Worm (Caenorhabditis elegans) whole organism, L3 larva: ENCODE data around the gene C26E6.12.

Experiments used
- elt-1 ChIP-seq: fragments of 150-350 bp; optimal IDR thresholded peaks from 2 replicates; lab custom pipeline; 2014; ENCODE audit warnings: missing biosample characterization, missing genetic modification characterization
- fos-1 ChIP-seq: fragments of 150-350 bp; optimal IDR thresholded peaks from 2 replicates; lab custom pipeline; 2014; ENCODE audit warnings: missing biosample characterization, missing genetic modification characterization
- nhr-12 ChIP-seq: fragments of 150-350 bp; optimal IDR thresholded peaks from 2 replicates; lab custom pipeline; 2014; ENCODE audit warnings: missing biosample characterization, missing genetic modification characterization
- nhr-28 ChIP-seq: fragments of 150-350 bp; optimal IDR thresholded peaks from 2 replicates; lab custom pipeline; 2014; ENCODE audit warnings: missing biosample characterization, missing genetic modification characterization
- snpc-4 ChIP-seq: fragments of 150-350 bp; optimal IDR thresholded peaks from 2 replicates; lab custom pipeline; 2014; ENCODE audit warnings: missing biosample characterization, missing genetic modification characterization

DNA sequence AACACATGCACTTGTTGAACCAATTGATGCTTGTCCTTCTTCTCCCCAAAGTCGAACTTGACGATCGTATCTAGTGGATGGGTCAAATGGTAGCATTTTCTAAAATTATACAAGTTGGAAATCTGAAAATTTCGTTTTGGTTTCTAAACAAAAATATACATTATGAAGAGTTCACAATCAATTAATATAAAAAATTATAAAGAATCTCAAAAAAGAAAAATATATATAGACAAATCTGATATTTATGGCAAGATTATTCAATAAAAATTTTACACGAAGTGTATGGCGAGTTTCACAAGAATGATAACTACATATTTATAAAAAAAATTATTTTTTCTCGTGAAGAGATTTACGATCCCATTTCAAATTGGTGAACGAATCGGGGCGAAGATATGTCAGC is 11.8 kb downstream of the C26E6.12 start, which contains the start of gene ula-1:
- TF ChIP-seq nhr-12 (tag; lab: Kevin White, UChicago) (no peak), elt-1 (tag; lab: Kevin White, UChicago) (no peak), fos-1 (tag; lab: Kevin White, UChicago) (no peak), snpc-4 (no peak), nhr-28 (tag; lab: Kevin White, UChicago) (no peak)
